Fruit fly (Drosophila melanogaster): ENCODE results near the gene CG31301.

Gene CG31301

dm6 chr3R:15316326-15316725 lies 29.7 kb upstream of the CG31301 start, which contains the start of gene CG14866 (continued):
- peak; percentile 95 for TF ChIP-seq CG8359 (GFP tag; optimal IDR thresholded peaks at IDR 0.05; ENCODE audit: borderline replicate concordance)
- no peak for TF ChIP-seq Taf1 (GFP tag; IDR thresholded peaks at IDR 0.05)
- TF ChIP-seq chm (GFP tag; IDR thresholded peaks at IDR 0.05), result no peak
- no peak for TF ChIP-seq CG11696 (GFP tag; IDR thresholded peaks at IDR 0.05)
- no peak for TF ChIP-seq hkb (optimal IDR thresholded peaks at IDR 0.05)
- TF ChIP-seq hkb (GFP tag; IDR thresholded peaks at IDR 0.05), result no peak
- TF ChIP-seq pb (GFP tag; optimal IDR thresholded peaks at IDR 0.05), result no peak
- no peak for TF ChIP-seq Ada2b (GFP tag; IDR thresholded peaks at IDR 0.05)
- no peak for TF ChIP-seq Hr78 (GFP tag; optimal IDR thresholded peaks at IDR 0.05)
- peak; percentile 8; the same call in 1 of the 2 replicates for TF ChIP-seq HLH3B (GFP tag; IDR thresholded peaks at IDR 0.05)
- no peak for TF ChIP-seq CG10565 (GFP tag; optimal IDR thresholded peaks at IDR 0.05)
- TF ChIP-seq kay (GFP tag; optimal IDR thresholded peaks at IDR 0.05), result no peak
- TF ChIP-seq CG34422 (GFP tag; IDR thresholded peaks at IDR 0.05), result peak; percentile 29; the same call in 1 of the 3 replicates
- no peak for TF ChIP-seq CG42726 (GFP tag; IDR thresholded peaks at IDR 0.05; ENCODE audit: partially characterized antibody)
- TF ChIP-seq row (GFP tag; IDR thresholded peaks at IDR 0.05), result no peak
- TF ChIP-seq Nf-YB (GFP tag; optimal IDR thresholded peaks at IDR 0.05), result no peak
- TF ChIP-seq CG10959 (GFP tag; IDR thresholded peaks at IDR 0.05), result no peak
- TF ChIP-seq grn (GFP tag; optimal IDR thresholded peaks at IDR 0.05), result no peak
- TF ChIP-seq CG10654 (GFP tag; optimal IDR thresholded peaks at IDR 0.05), result no peak
- no peak for TF ChIP-seq CG12236 (GFP tag; optimal IDR thresholded peaks at IDR 0.05)
- TF ChIP-seq Ravus (GFP tag; IDR thresholded peaks at IDR 0.05), result no peak
- no peak for TF ChIP-seq ERR (GFP tag; optimal IDR thresholded peaks at IDR 0.05)
- TF ChIP-seq CG32532 (GFP tag; IDR thresholded peaks at IDR 0.05), result 0 out of 2 replicates have a peak, but pooled peaks have one; percentile 12
- peak; percentile 12; the same call in 1 of the 2 replicates for TF ChIP-seq MBD-R2 (GFP tag; IDR thresholded peaks at IDR 0.05)
- TF ChIP-seq CG10543 (GFP tag; optimal IDR thresholded peaks at IDR 0.05), result peak; percentile 14
- TF ChIP-seq sim (GFP tag; IDR thresholded peaks at IDR 0.05), result no peak
- no peak for TF ChIP-seq HHEX (GFP tag; optimal IDR thresholded peaks at IDR 0.05)
- no peak for TF ChIP-seq CG30431 (GFP tag; optimal IDR thresholded peaks at IDR 0.05)
- 0 out of 2 replicates have a peak, but pooled peaks have one; percentile 7 for TF ChIP-seq Nf-YA (GFP tag; IDR thresholded peaks at IDR 0.05)
- TF ChIP-seq CG12104 (GFP tag; optimal IDR thresholded peaks at IDR 0.05), result no peak
- no peak for TF ChIP-seq ro (GFP tag; IDR thresholded peaks at IDR 0.05)
- no peak for TF ChIP-seq Eip74EF (GFP tag; optimal IDR thresholded peaks at IDR 0.05)
- TF ChIP-seq luna (GFP tag; optimal IDR thresholded peaks at IDR 0.05), result no peak
- no peak for TF ChIP-seq chif (GFP tag; optimal IDR thresholded peaks at IDR 0.05)
- no peak for TF ChIP-seq CG10274 (GFP tag; optimal IDR thresholded peaks at IDR 0.05)
- no peak for TF ChIP-seq CG11247 (GFP tag; IDR thresholded peaks at IDR 0.05)
- no peak for TF ChIP-seq CG3163 (GFP tag; optimal IDR thresholded peaks at IDR 0.05)
- no peak for TF ChIP-seq BEAF-32 (GFP tag; optimal IDR thresholded peaks at IDR 0.05)
- no peak for TF ChIP-seq Deaf1 (tag; optimal IDR thresholded peaks at IDR 0.05)
- no peak for TF ChIP-seq CG34224 (GFP tag; IDR thresholded peaks at IDR 0.05; ENCODE audit: partially characterized antibody)
- 0 out of 3 replicates have a peak, but pooled peaks have one; percentile 29 for TF ChIP-seq HLH4C (GFP tag; IDR thresholded peaks at IDR 0.05; ENCODE audit: partially characterized antibody)
- no peak for TF ChIP-seq tx (GFP tag; optimal IDR thresholded peaks at IDR 0.05)
- TF ChIP-seq corto (GFP tag; optimal IDR thresholded peaks at IDR 0.05), result no peak
- TF ChIP-seq Ssrp (tag; optimal IDR thresholded peaks at IDR 0.05), result no peak
- TF ChIP-seq CG13287 (GFP tag; IDR thresholded peaks at IDR 0.05; ENCODE audit: partially characterized antibody), result no peak
- no peak for TF ChIP-seq Dp (GFP tag; optimal IDR thresholded peaks at IDR 0.05)
- no peak for TF ChIP-seq pros (GFP tag; optimal IDR thresholded peaks at IDR 0.05)
